Worm (Caenorhabditis elegans) whole organism, L4 larva: ENCODE measurements around the gene scl-8.

Source experiments
- D1046.2 ChIP-seq: fragments of 200-800 bp; sonication (Bioruptor generic); IDR thresholded peaks from 2 replicates; pipeline ENCODE4 v1.3.6; 2022; ENCODE audit warnings: missing genetic modification characterization, missing compliant biosample characterization
- F10B5.3 ChIP-seq: sonication (generic microtip); optimal IDR thresholded peaks from 2 replicates; lab custom pipeline; 2016; ENCODE audit warnings: mild to moderate bottlenecking, missing genetic modification characterization, missing compliant biosample characterization
- F26F4.8 ChIP-seq: fragments of 200-800 bp; sonication (Bioruptor generic); conservative IDR thresholded peaks from 2 replicates; pipeline ENCODE4 v1.3.6; 2022; ENCODE audit warnings: missing genetic modification characterization, missing compliant biosample characterization
- F37D6.2 ChIP-seq: sonication (generic microtip); optimal IDR thresholded peaks from 2 replicates; lab custom pipeline; 2016; ENCODE audit warnings: mild to moderate bottlenecking, missing genetic modification characterization, missing compliant biosample characterization
- F44E2.7 ChIP-seq: fragments of 200-800 bp; sonication (Bioruptor generic); IDR thresholded peaks from 2 replicates; pipeline ENCODE4 v2.1.2; 2022; ENCODE audit warnings: missing genetic modification characterization, missing compliant biosample characterization
- R02D3.7 ChIP-seq: fragments of 150-350 bp; sonication (generic microtip); optimal IDR thresholded peaks from 3 replicates; lab custom pipeline; 2014; ENCODE audit warnings: missing biosample characterization, missing genetic modification characterization
- Y105C5A.15 ChIP-seq: fragments of 200-800 bp; sonication (Bioruptor generic); IDR thresholded peaks from 2 replicates; pipeline ENCODE4 v1.3.6; 2022; ENCODE audit warnings: missing genetic modification characterization, missing compliant biosample characterization
- aha-1 ChIP-seq: fragments of 150-350 bp; peaks from one replicate; lab custom pipeline; 2014; ENCODE audit warnings: missing biosample characterization, missing genetic modification characterization
- ama-1 ChIP-seq: fragments of 150-350 bp; optimal IDR thresholded peaks from 2 replicates; lab custom pipeline; 2014; ENCODE audit warnings: inconsistent platforms, mixed read lengths
- arid-1 ChIP-seq: fragments of 200-800 bp; sonication (Bioruptor generic); conservative IDR thresholded peaks from 2 replicates; pipeline ENCODE4 v1.3.6; 2022; ENCODE audit warnings: missing genetic modification reagents, missing genetic modification characterization, missing compliant biosample characterization
- ceh-20 ChIP-seq: fragments of 200-800 bp; sonication (Bioruptor generic); IDR thresholded peaks from 2 replicates; pipeline ENCODE4 v1.3.6; 2022; ENCODE audit warnings: missing genetic modification reagents, missing genetic modification characterization, missing compliant biosample characterization
- ceh-32 ChIP-seq: sonication (generic microtip); optimal IDR thresholded peaks from 2 replicates; lab custom pipeline; 2016; ENCODE audit warnings: mild to moderate bottlenecking, missing genetic modification characterization, missing compliant biosample characterization; ENCODE audit not compliant: poor library complexity
- ceh-62 ChIP-seq: sonication (generic microtip); optimal IDR thresholded peaks from 2 replicates; lab custom pipeline; 2017; ENCODE audit warnings: missing biosample characterization, missing genetic modification characterization
- ces-1 ChIP-seq: fragments of 150-350 bp; sonication (generic microtip); optimal IDR thresholded peaks from 4 replicates; lab custom pipeline; 2014; ENCODE audit warnings: missing biosample characterization, missing genetic modification reagents, missing genetic modification characterization
- ctbp-1 ChIP-seq: fragments of 200-800 bp; sonication (Bioruptor generic); IDR thresholded peaks from 2 replicates; pipeline ENCODE4 v1.3.6; 2022; ENCODE audit warnings: missing genetic modification reagents, missing genetic modification characterization, missing compliant biosample characterization
- daf-16 ChIP-seq, 3 experiments: sonication (generic microtip); optimal IDR thresholded peaks; 2 replicates each; lab custom pipeline; 2016 to 2017; ENCODE audit warnings: missing genetic modification characterization in 3 of 3, missing genetic modification reagents in 3 of 3, mild to moderate bottlenecking in 2 of 3, missing compliant biosample characterization in 2 of 3, missing biosample characterization in 1 of 3, moderate library complexity in 1 of 3
- daf-8 ChIP-seq: fragments of 200-800 bp; sonication (Bioruptor generic); IDR thresholded peaks from 2 replicates; pipeline ENCODE4 v1.3.6; 2022; ENCODE audit warnings: missing genetic modification characterization, missing compliant biosample characterization
- dpl-1 ChIP-seq: fragments of 150-350 bp; optimal IDR thresholded peaks from 2 replicates; lab custom pipeline; 2014; ENCODE audit warnings: missing biosample characterization, missing genetic modification reagents, missing genetic modification characterization
- duxl-1 ChIP-seq: sonication (generic microtip); optimal IDR thresholded peaks from 2 replicates; lab custom pipeline; 2016; ENCODE audit warnings: mild to moderate bottlenecking, missing genetic modification characterization, moderate library complexity, missing compliant biosample characterization; ENCODE audit not compliant: poor library complexity
- egl-43 ChIP-seq: fragments of 200-800 bp; sonication (Bioruptor generic); IDR thresholded peaks from 2 replicates; pipeline ENCODE4 v1.3.6; 2022; ENCODE audit warnings: missing genetic modification reagents, missing genetic modification characterization, missing compliant biosample characterization
- fkh-10 ChIP-seq: fragments of 150-350 bp; optimal IDR thresholded peaks from 2 replicates; lab custom pipeline; 2014; ENCODE audit warnings: missing biosample characterization, missing genetic modification reagents, missing genetic modification characterization
- hif-1 ChIP-seq, 2 experiments: sonication (generic microtip); optimal IDR thresholded peaks; 2 replicates each; lab custom pipeline; 2016 to 2017; ENCODE audit warnings: missing compliant biosample characterization in 2 of 2, missing genetic modification characterization in 2 of 2, missing genetic modification reagents in 2 of 2, missing genotype in 2 of 2, mild to moderate bottlenecking in 1 of 2
- hlh-30 ChIP-seq: sonication (generic microtip); optimal IDR thresholded peaks from 2 replicates; lab custom pipeline; 2017; ENCODE audit warnings: antibody characterized with exemption, mild to moderate bottlenecking, missing genetic modification characterization, missing compliant biosample characterization; ENCODE audit not compliant: insufficient read depth
- hmg-1.1 ChIP-seq: fragments of 200-800 bp; sonication (Bioruptor generic); IDR thresholded peaks from 2 replicates; pipeline ENCODE4 v1.3.6; 2022; ENCODE audit warnings: missing genetic modification reagents, missing genetic modification characterization, missing compliant biosample characterization
- jun-1 ChIP-seq: fragments of 150-350 bp; optimal IDR thresholded peaks from 2 replicates; lab custom pipeline; 2014; ENCODE audit warnings: missing biosample characterization, missing genetic modification reagents, missing genetic modification characterization
- lin-1 ChIP-seq: fragments of 200-800 bp; sonication (Bioruptor generic); IDR thresholded peaks from 2 replicates; pipeline ENCODE4 v1.3.6; 2022; ENCODE audit warnings: missing genetic modification reagents, missing genetic modification characterization, missing compliant biosample characterization
- lir-3 ChIP-seq: sonication (generic microtip); optimal IDR thresholded peaks from 2 replicates; lab custom pipeline; 2016; ENCODE audit warnings: mild to moderate bottlenecking, missing genetic modification characterization, missing compliant biosample characterization
- mdl-1 ChIP-seq, 2 experiments: fragments of 150-350 bp in 1 of 2; sonication (generic microtip) in 1 of 2; optimal IDR thresholded peaks; 2 replicates each; lab custom pipeline; 2014 to 2017; ENCODE audit warnings: missing biosample characterization in 2 of 2, missing genetic modification characterization in 2 of 2
- mep-1 ChIP-seq: fragments of 150-350 bp; sonication (generic microtip); optimal IDR thresholded peaks from 3 replicates; lab custom pipeline; 2014; ENCODE audit warnings: missing biosample characterization, missing genetic modification characterization
- mxl-2 ChIP-seq: fragments of 200-800 bp; sonication (Bioruptor generic); conservative IDR thresholded peaks from 2 replicates; pipeline ENCODE4 v1.3.6; 2022; ENCODE audit warnings: missing genetic modification reagents, missing genetic modification characterization, missing compliant biosample characterization
- mxl-3 ChIP-seq: fragments of 200-800 bp; sonication (Bioruptor generic); optimal IDR thresholded peaks from 2 replicates; lab custom pipeline; 2018; ENCODE audit warnings: mild to moderate bottlenecking, missing genetic modification characterization, missing compliant biosample characterization
- nhr-237 ChIP-seq: sonication (generic microtip); optimal IDR thresholded peaks from 2 replicates; lab custom pipeline; 2017; ENCODE audit warnings: missing biosample characterization, missing genetic modification characterization
- nhr-28 ChIP-seq: fragments of 150-350 bp; optimal IDR thresholded peaks from 2 replicates; lab custom pipeline; 2014; ENCODE audit warnings: missing biosample characterization, missing genetic modification characterization
- nhr-48 ChIP-seq: sonication (generic microtip); optimal IDR thresholded peaks from 2 replicates; lab custom pipeline; 2016; ENCODE audit warnings: mild to moderate bottlenecking, missing genetic modification characterization, missing compliant biosample characterization
- php-3 ChIP-seq: fragments of 200-800 bp; sonication (Bioruptor generic); IDR thresholded peaks from 2 replicates; pipeline ENCODE4 v1.3.6; 2022; ENCODE audit warnings: missing genetic modification reagents, missing genetic modification characterization, missing compliant biosample characterization
- pqm-1 ChIP-seq: sonication (generic microtip); optimal IDR thresholded peaks from 2 replicates; lab custom pipeline; 2017; ENCODE audit warnings: missing biosample characterization, missing genetic modification characterization
- saeg-2 ChIP-seq: fragments of 200-800 bp; sonication (Bioruptor generic); IDR thresholded peaks from 2 replicates; pipeline ENCODE4 v1.3.6; 2022; ENCODE audit warnings: missing genetic modification reagents, missing genetic modification characterization, missing compliant biosample characterization
- set-16 ChIP-seq: fragments of 200-800 bp; sonication (Bioruptor generic); IDR thresholded peaks from 2 replicates; pipeline ENCODE4 v1.3.6; 2022; ENCODE audit warnings: missing genetic modification reagents, missing genetic modification characterization, missing compliant biosample characterization
- snpc-4 ChIP-seq: fragments of 150-350 bp; optimal IDR thresholded peaks from 2 replicates; lab custom pipeline; 2014; ENCODE audit warnings: missing biosample characterization, missing genetic modification characterization
- spr-3 ChIP-seq: fragments of 200-800 bp; sonication (Bioruptor generic); optimal IDR thresholded peaks from 2 replicates; lab custom pipeline; 2018; ENCODE audit warnings: mild to moderate bottlenecking, missing genetic modification characterization, missing compliant biosample characterization
- tra-1 ChIP-seq: fragments of 200-800 bp; sonication (Bioruptor generic); IDR thresholded peaks from 2 replicates; pipeline ENCODE4 v1.3.6; 2022; ENCODE audit warnings: missing genetic modification reagents, missing genetic modification characterization, missing compliant biosample characterization
- unc-39 ChIP-seq: sonication (generic microtip); optimal IDR thresholded peaks from 2 replicates; lab custom pipeline; 2017; ENCODE audit warnings: missing biosample characterization, missing genetic modification characterization
- unc-62 ChIP-seq, 3 experiments: fragments of 150-350 bp in 1 of 3; sonication (generic microtip); optimal IDR thresholded peaks in 2 of 3; peaks in 1 of 3; 1 replicate in 1 of 3; 2 replicates in 2 of 3; lab custom pipeline; 2014 to 2017; ENCODE audit warnings: missing biosample characterization in 3 of 3, missing genetic modification characterization in 3 of 3, missing genetic modification reagents in 3 of 3, missing genotype in 1 of 3
- zfp-2 ChIP-seq: sonication (generic microtip); optimal IDR thresholded peaks from 2 replicates; lab custom pipeline; 2016; ENCODE audit warnings: mild to moderate bottlenecking, missing genetic modification characterization, missing compliant biosample characterization
- zip-2 ChIP-seq: fragments of 150-350 bp; optimal IDR thresholded peaks from 2 replicates; lab custom pipeline; 2014; ENCODE audit warnings: missing biosample characterization, missing genetic modification characterization
- ztf-11 ChIP-seq: fragments of 150-350 bp; optimal IDR thresholded peaks from 2 replicates; lab custom pipeline; 2014; ENCODE audit warnings: missing biosample characterization, missing genetic modification characterization

The scl-8 gene

ce11 chrIV:13071445-13071844, at the start of gene scl-8:
TSS of gene scl-8 (plus strand) at chrIV:13071745.
- TF ChIP-seq aha-1 (tag; lab: Kevin White, UChicago) (peak; percentile 36), ctbp-1 (GFP tag; lab: Robert Waterston, UW) (no peak)

ce11 chrIV:13022892-13023291, 48.7 kb upstream of the scl-8 start:
- 0 out of 2 replicates have a peak, but pooled peaks have one; percentile 26 for TF ChIP-seq egl-43 (GFP tag; lab: Robert Waterston, UW)
- 0 out of 2 replicates have a peak, but pooled peaks have one; percentile 12 for TF ChIP-seq hmg-1.1 (GFP tag; lab: Robert Waterston, UW)
- TF ChIP-seq aha-1 (tag; lab: Kevin White, UChicago): peak; percentile 63
- no peak for TF ChIP-seq ceh-62
- TF ChIP-seq set-16 (GFP tag; lab: Robert Waterston, UW): peak; percentile 83
- TF ChIP-seq D1046.2 (GFP tag; lab: Robert Waterston, UW): no peak

ce11 chrIV:13025853-13026343, 45.6 kb upstream of the scl-8 start:
- TF ChIP-seq daf-16 (GFP tag; optimal IDR thresholded peaks at IDR 0.05; lab: Kevin White, UChicago): no peak
- no peak for TF ChIP-seq daf-16 (tag; optimal IDR thresholded peaks at IDR 0.05; lab: Kevin White, UChicago)
- peak; percentile 11 for TF ChIP-seq F37D6.2 (tag; lab: Kevin White, UChicago)
- no peak for TF ChIP-seq zfp-2 (tag; lab: Kevin White, UChicago)
- TF ChIP-seq lir-3: no peak
- TF ChIP-seq hlh-30: peak; percentile 17
- no peak for TF ChIP-seq spr-3 (GFP tag; lab: Kevin White, UChicago)
- no peak for TF ChIP-seq nhr-28
- no peak for TF ChIP-seq ama-1
- peak; percentile 61 for TF ChIP-seq mep-1
- no peak for TF ChIP-seq F44E2.7
- no peak for TF ChIP-seq nhr-48 (tag; lab: Kevin White, UChicago)
- peak; percentile 14 for TF ChIP-seq ces-1
- TF ChIP-seq unc-62 (GFP tag; optimal IDR thresholded peaks at IDR 0.05 in 1 of 2; lab: Kevin White, UChicago): peak in 1 of 2 experiments; percentile 57
- TF ChIP-seq unc-62 (tag; optimal IDR thresholded peaks at IDR 0.05; lab: Kevin White, UChicago): no peak
- TF ChIP-seq duxl-1: no peak
- no peak for TF ChIP-seq fkh-10 (GFP tag; lab: Kevin White, UChicago)
- no peak for TF ChIP-seq F26F4.8 (GFP tag; lab: Robert Waterston, UW)
- TF ChIP-seq Y105C5A.15 (GFP tag; lab: Robert Waterston, UW): no peak
- no peak for TF ChIP-seq mxl-3 (GFP tag; lab: Kevin White, UChicago)
- peak; percentile 90 for TF ChIP-seq aha-1 (tag; lab: Kevin White, UChicago)
- TF ChIP-seq set-16 (GFP tag; lab: Robert Waterston, UW): peak; percentile 42; the same call in 1 of the 2 replicates
- TF ChIP-seq mdl-1 (tag; optimal IDR thresholded peaks at IDR 0.05; lab: Kevin White, UChicago): peak in 1 of 2 experiments; percentile 62
- TF ChIP-seq jun-1: no peak
- no peak for TF ChIP-seq daf-8 (GFP tag; lab: Robert Waterston, UW)
- no peak for TF ChIP-seq ceh-32 (tag; lab: Kevin White, UChicago)
- no peak for TF ChIP-seq snpc-4 (tag; lab: Kevin White, UChicago)
- no peak for TF ChIP-seq arid-1 (GFP tag; lab: Robert Waterston, UW)
- TF ChIP-seq ctbp-1 (GFP tag; lab: Robert Waterston, UW): 0 out of 2 replicates have a peak, but pooled peaks have one; percentile 33
- no peak for TF ChIP-seq tra-1
- no peak for TF ChIP-seq F10B5.3 (tag; lab: Kevin White, UChicago)
- TF ChIP-seq dpl-1 (GFP tag; lab: Kevin White, UChicago): no peak
- no peak for TF ChIP-seq mxl-2 (GFP tag; lab: Robert Waterston, UW)
- TF ChIP-seq nhr-237 (tag; lab: Kevin White, UChicago): no peak
- no peak for TF ChIP-seq egl-43 (GFP tag; lab: Robert Waterston, UW)
- TF ChIP-seq ceh-20 (GFP tag; lab: Robert Waterston, UW): no peak
- TF ChIP-seq hif-1 (tag; optimal IDR thresholded peaks at IDR 0.05; lab: Kevin White, UChicago): peak in 1 of 2 experiments; percentile 29
- TF ChIP-seq pqm-1 (tag; lab: Kevin White, UChicago): no peak
- no peak for TF ChIP-seq unc-39 (tag; lab: Kevin White, UChicago)
- TF ChIP-seq zip-2 (tag; lab: Kevin White, UChicago): no peak
- TF ChIP-seq php-3: no peak
- no peak for TF ChIP-seq R02D3.7 (tag; lab: Kevin White, UChicago)
- no peak for TF ChIP-seq saeg-2 (GFP tag; lab: Robert Waterston, UW)
- TF ChIP-seq lin-1 (GFP tag; lab: Robert Waterston, UW): no peak
- TF ChIP-seq ztf-11 (tag; lab: Kevin White, UChicago): no peak
